Worm (Caenorhabditis elegans): Measurements from ENCODE around the gene B0244.9.
A peak's percentile ranks its signal among the peaks of the same experiment; 100 is the strongest.

The B0244.9 gene

ce11 chrIII:5755204-5755603 is 24.4 kb upstream of the B0244.9 start, which contains the start of gene ida-1 (continued):
- TF ChIP-seq ceh-32 (tag; optimal IDR thresholded peaks at IDR 0.05; ENCODE audit: poor library complexity) (no peak), nhr-237 (tag; optimal IDR thresholded peaks at IDR 0.05) (no peak), lim-7 (GFP tag; IDR thresholded peaks at IDR 0.05) (no peak), dmd-9 (GFP tag; IDR thresholded peaks at IDR 0.05) (no peak), pha-4 (GFP tag; IDR thresholded peaks at IDR 0.05) (peak; percentile 55; the same call in 1 of the 2 replicates), pha-4 (tag; optimal IDR thresholded peaks at IDR 0.05) (no peak), F10B5.3 (tag; optimal IDR thresholded peaks at IDR 0.05) (no peak), ceh-44 (GFP tag; IDR thresholded peaks at IDR 0.05) (no peak), F26F4.8 (GFP tag; conservative IDR thresholded peaks at IDR 0.05) (no peak), tra-1 (GFP tag; IDR thresholded peaks at IDR 0.05) (no peak), mep-1 (tag; optimal IDR thresholded peaks at IDR 0.05) (peak; percentile 36), ZK546.5 (tag; optimal IDR thresholded peaks at IDR 0.05) (no peak), nhr-48 (tag; optimal IDR thresholded peaks at IDR 0.05) (no peak), nhr-77 (tag; optimal IDR thresholded peaks at IDR 0.05) (no peak), spr-3 (GFP tag; optimal IDR thresholded peaks at IDR 0.05) (no peak), lin-29 (GFP tag; IDR thresholded peaks at IDR 0.05) (no peak), skn-1 (tag; optimal IDR thresholded peaks at IDR 0.05) (no peak), Y75B8A.6 (GFP tag; IDR thresholded peaks at IDR 0.05) (no peak), egl-43 (GFP tag; IDR thresholded peaks at IDR 0.05) (no peak), daf-12 (tag; optimal IDR thresholded peaks at IDR 0.05) (no peak), snpc-4 (tag; optimal IDR thresholded peaks at IDR 0.05) (no peak), ZK337.2 (GFP tag; IDR thresholded peaks at IDR 0.05) (no peak), mdt-29 (GFP tag; IDR thresholded peaks at IDR 0.05) (no peak), ztf-7 (tag; optimal IDR thresholded peaks at IDR 0.05) (no peak), lin-1 (GFP tag; IDR thresholded peaks at IDR 0.05) (no peak), hlh-30 (tag; optimal IDR thresholded peaks at IDR 0.05; ENCODE audit: insufficient read depth) (peak; percentile 15), aly-2 (tag; optimal IDR thresholded peaks at IDR 0.05) (no peak), F49E8.2 (tag; optimal IDR thresholded peaks at IDR 0.05; ENCODE audit: borderline replicate concordance) (no peak), fos-1 (tag; optimal IDR thresholded peaks at IDR 0.05) (no peak), hlh-11 (tag; optimal IDR thresholded peaks at IDR 0.05) (no peak), zfp-2 (tag; optimal IDR thresholded peaks at IDR 0.05) (no peak), ceh-20 (GFP tag; IDR thresholded peaks at IDR 0.05) (0 out of 2 replicates have a peak, but pooled peaks have one; percentile 42), dmd-6 (GFP tag; IDR thresholded peaks at IDR 0.05) (0 out of 2 replicates have a peak, but pooled peaks have one; percentile 7), vab-7 (GFP tag; IDR thresholded peaks at IDR 0.05) (0 out of 2 replicates have a peak, but pooled peaks have one; percentile 11), daf-19 (GFP tag; conservative IDR thresholded peaks at IDR 0.05) (no peak), Y105C5A.15 (GFP tag; IDR thresholded peaks at IDR 0.05) (no peak), unc-130 (GFP tag; optimal IDR thresholded peaks at IDR 0.05) (no peak), zip-2 (tag; optimal IDR thresholded peaks at IDR 0.05) (no peak), nhr-42 (GFP tag; IDR thresholded peaks at IDR 0.05) (no peak), lin-15B (tag; optimal IDR thresholded peaks at IDR 0.05) (no peak), T26A8.4 (GFP tag; IDR thresholded peaks at IDR 0.05) (no peak), Y5F2A.4 (GFP tag; optimal IDR thresholded peaks at IDR 0.05) (no peak), arid-1 (GFP tag; conservative IDR thresholded peaks at IDR 0.05) (no peak), hmg-1.1 (GFP tag; IDR thresholded peaks at IDR 0.05) (peak; percentile 47), R02D3.7 (tag; optimal IDR thresholded peaks at IDR 0.05) (no peak), mxl-2 (GFP tag; conservative IDR thresholded peaks at IDR 0.05) (no peak), egl-27 (tag; optimal IDR thresholded peaks at IDR 0.05) (no peak), daf-8 (GFP tag; IDR thresholded peaks at IDR 0.05) (no peak), tag-97 (GFP tag; IDR thresholded peaks at IDR 0.05) (no peak), ceh-82 (tag; optimal IDR thresholded peaks at IDR 0.05) (no peak), nhr-41 (GFP tag; IDR thresholded peaks at IDR 0.05) (no peak), ceh-62 (tag; optimal IDR thresholded peaks at IDR 0.05) (no peak), cey-2 (tag; optimal IDR thresholded peaks at IDR 0.05; ENCODE audit: borderline replicate concordance, insufficient read depth) (no peak)

Data from whole organism, L4 larva.